Fruit fly (Drosophila melanogaster) whole organism, embryonic: ENCODE results near the gene CG31267.
A peak's percentile ranks its signal among the peaks of the same experiment; 100 is the strongest.

ENCODE experiments used
- CG8281 ChIP-seq: fragments of 200-800 bp; sonication (Bioruptor generic); optimal IDR thresholded peaks from 2 replicates; lab custom pipeline; 2018; ENCODE audit warnings: missing biosample characterization, mild to moderate bottlenecking, missing genetic modification characterization, moderate library complexity
- CG9817 ChIP-seq: fragments of 200-800 bp; sonication (Bioruptor generic); optimal IDR thresholded peaks from 2 replicates; lab custom pipeline; 2018; ENCODE audit warnings: missing biosample characterization, mild to moderate bottlenecking, missing genetic modification characterization, moderate library complexity
- Nf-YB ChIP-seq: fragments of 200-800 bp; sonication (Bioruptor generic); optimal IDR thresholded peaks from 3 replicates; lab custom pipeline; 2019; ENCODE audit warnings: missing biosample characterization, mild to moderate bottlenecking, missing genetic modification characterization, moderate library complexity
- chif ChIP-seq, 2 experiments: fragments of 200-800 bp; sonication (Bioruptor generic); optimal IDR thresholded peaks; 3 replicates each; lab custom pipeline; 2016; ENCODE audit warnings: missing biosample characterization in 2 of 2, missing genetic modification characterization in 2 of 2
- gce ChIP-seq: fragments of 200-800 bp; sonication (Bioruptor generic); IDR thresholded peaks from 3 replicates; pipeline ENCODE4 v1.3.6; 2022; ENCODE audit warnings: missing biosample characterization, missing genetic modification characterization
- jing ChIP-seq: fragments of 200-800 bp; sonication (Bioruptor generic); optimal IDR thresholded peaks from 2 replicates; lab custom pipeline; 2018; ENCODE audit warnings: missing biosample characterization, mild to moderate bottlenecking, missing genetic modification characterization
- zf30C ChIP-seq: fragments of 200-800 bp; sonication (Bioruptor generic); optimal IDR thresholded peaks from 3 replicates; lab custom pipeline; 2018; ENCODE audit warnings: missing biosample characterization, mild to moderate bottlenecking, missing genetic modification characterization

dm6 chr3R:17117607-17118327 lies 16.2 kb upstream of the CG31267 start:
- TF ChIP-seq CG8281 (tag; lab: Kevin White, UChicago) (no peak), jing (no peak), chif (GFP tag; optimal IDR thresholded peaks at IDR 0.05; lab: Kevin White, UChicago) (peak in 1 of 2 experiments; percentile 6), zf30C (GFP tag; lab: Kevin White, UChicago) (no peak), CG9817 (no peak), Nf-YB (GFP tag; lab: Kevin White, UChicago) (no peak), gce (GFP tag; lab: Robert Waterston, UW) (no peak)
